Worm (Caenorhabditis elegans) whole organism, L4 larva: ENCODE measurements around the gene R05A10.7.

Source experiments
- D1046.2 ChIP-seq: fragments of 200-800 bp; sonication (Bioruptor generic); IDR thresholded peaks from 2 replicates; pipeline ENCODE4 v1.3.6; 2022; ENCODE audit warnings: missing genetic modification characterization, missing compliant biosample characterization
- F10B5.3 ChIP-seq: sonication (generic microtip); optimal IDR thresholded peaks from 2 replicates; lab custom pipeline; 2016; ENCODE audit warnings: mild to moderate bottlenecking, missing genetic modification characterization, missing compliant biosample characterization
- T20F7.1 ChIP-seq: fragments of 200-800 bp; sonication (Bioruptor generic); optimal IDR thresholded peaks from 2 replicates; lab custom pipeline; 2018; ENCODE audit warnings: mild to moderate bottlenecking, missing genetic modification characterization, missing compliant biosample characterization
- Y48G9A.11 ChIP-seq: fragments of 200-800 bp; sonication (Bioruptor generic); IDR thresholded peaks from 2 replicates; pipeline ENCODE4 v1.3.6; 2022; ENCODE audit warnings: missing genetic modification reagents, missing genetic modification characterization, missing compliant biosample characterization
- Y5F2A.4 ChIP-seq: fragments of 200-800 bp; sonication (Bioruptor generic); optimal IDR thresholded peaks from 2 replicates; lab custom pipeline; 2018; ENCODE audit warnings: mild to moderate bottlenecking, missing genetic modification characterization, missing compliant biosample characterization
- Y75B8A.6 ChIP-seq: fragments of 200-800 bp; sonication (Bioruptor generic); IDR thresholded peaks from 2 replicates; pipeline ENCODE4 v1.3.6; 2022; ENCODE audit warnings: missing genetic modification reagents, missing genetic modification characterization, missing compliant biosample characterization
- ZK546.5 ChIP-seq, 2 experiments: sonication (generic microtip); optimal IDR thresholded peaks; 2 replicates each; lab custom pipeline; 2017; ENCODE audit warnings: missing biosample characterization in 2 of 2, missing genetic modification characterization in 2 of 2
- aha-1 ChIP-seq: fragments of 150-350 bp; peaks from one replicate; lab custom pipeline; 2014; ENCODE audit warnings: missing biosample characterization, missing genetic modification characterization
- ama-1 ChIP-seq: fragments of 150-350 bp; optimal IDR thresholded peaks from 2 replicates; lab custom pipeline; 2014; ENCODE audit warnings: inconsistent platforms, mixed read lengths
- ceh-32 ChIP-seq: sonication (generic microtip); optimal IDR thresholded peaks from 2 replicates; lab custom pipeline; 2016; ENCODE audit warnings: mild to moderate bottlenecking, missing genetic modification characterization, missing compliant biosample characterization; ENCODE audit not compliant: poor library complexity
- ceh-44 ChIP-seq: fragments of 200-800 bp; sonication (Bioruptor generic); IDR thresholded peaks from 2 replicates; pipeline ENCODE4 v1.3.6; 2022; ENCODE audit warnings: missing genetic modification reagents, missing genetic modification characterization, missing compliant biosample characterization
- ceh-62 ChIP-seq: sonication (generic microtip); optimal IDR thresholded peaks from 2 replicates; lab custom pipeline; 2017; ENCODE audit warnings: missing biosample characterization, missing genetic modification characterization
- ces-1 ChIP-seq: fragments of 150-350 bp; sonication (generic microtip); optimal IDR thresholded peaks from 4 replicates; lab custom pipeline; 2014; ENCODE audit warnings: missing biosample characterization, missing genetic modification reagents, missing genetic modification characterization
- daf-12 ChIP-seq: fragments of 150-350 bp; optimal IDR thresholded peaks from 2 replicates; lab custom pipeline; 2014; ENCODE audit warnings: missing biosample characterization, missing genetic modification reagents, missing genetic modification characterization
- dmd-9 ChIP-seq: fragments of 200-800 bp; sonication (Bioruptor generic); IDR thresholded peaks from 2 replicates; pipeline ENCODE4 v1.3.6; 2022; ENCODE audit warnings: missing genetic modification reagents, missing genetic modification characterization, missing compliant biosample characterization
- dpl-1 ChIP-seq: fragments of 150-350 bp; optimal IDR thresholded peaks from 2 replicates; lab custom pipeline; 2014; ENCODE audit warnings: missing biosample characterization, missing genetic modification reagents, missing genetic modification characterization
- egl-27 ChIP-seq: sonication (generic microtip); optimal IDR thresholded peaks from 3 replicates; lab custom pipeline; 2017; ENCODE audit warnings: missing biosample characterization, missing genetic modification reagents, missing genetic modification characterization
- fkh-10 ChIP-seq: fragments of 150-350 bp; optimal IDR thresholded peaks from 2 replicates; lab custom pipeline; 2014; ENCODE audit warnings: missing biosample characterization, missing genetic modification reagents, missing genetic modification characterization
- fos-1 ChIP-seq: fragments of 150-350 bp; optimal IDR thresholded peaks from 2 replicates; lab custom pipeline; 2014; ENCODE audit warnings: missing biosample characterization, missing genetic modification characterization
- hif-1 ChIP-seq, 2 experiments: sonication (generic microtip); optimal IDR thresholded peaks; 2 replicates each; lab custom pipeline; 2016 to 2017; ENCODE audit warnings: missing compliant biosample characterization in 2 of 2, missing genetic modification characterization in 2 of 2, missing genetic modification reagents in 2 of 2, missing genotype in 2 of 2, mild to moderate bottlenecking in 1 of 2
- hlh-11 ChIP-seq: fragments of 200-800 bp; sonication (Bioruptor generic); optimal IDR thresholded peaks from 2 replicates; lab custom pipeline; 2018; ENCODE audit warnings: mild to moderate bottlenecking, missing genetic modification characterization, missing compliant biosample characterization
- hlh-30 ChIP-seq: sonication (generic microtip); optimal IDR thresholded peaks from 2 replicates; lab custom pipeline; 2017; ENCODE audit warnings: antibody characterized with exemption, mild to moderate bottlenecking, missing genetic modification characterization, missing compliant biosample characterization; ENCODE audit not compliant: insufficient read depth
- hmg-1.1 ChIP-seq: fragments of 200-800 bp; sonication (Bioruptor generic); IDR thresholded peaks from 2 replicates; pipeline ENCODE4 v1.3.6; 2022; ENCODE audit warnings: missing genetic modification reagents, missing genetic modification characterization, missing compliant biosample characterization
- lim-7 ChIP-seq: fragments of 200-800 bp; sonication (Bioruptor generic); IDR thresholded peaks from 2 replicates; pipeline ENCODE4 v1.3.6; 2022; ENCODE audit warnings: missing genetic modification characterization, missing compliant biosample characterization
- lin-13 ChIP-seq: fragments of 150-350 bp; optimal IDR thresholded peaks from 2 replicates; lab custom pipeline; 2014; ENCODE audit warnings: missing biosample characterization, missing genetic modification reagents, missing genetic modification characterization
- lin-15B ChIP-seq: fragments of 150-350 bp; sonication (generic microtip); optimal IDR thresholded peaks from 3 replicates; lab custom pipeline; 2014; ENCODE audit warnings: missing biosample characterization, missing genetic modification characterization
- lin-29 ChIP-seq: fragments of 200-800 bp; sonication (Bioruptor generic); IDR thresholded peaks from 2 replicates; pipeline ENCODE4 v1.3.6; 2022; ENCODE audit warnings: missing genetic modification reagents, missing genetic modification characterization, missing compliant biosample characterization
- lin-39 ChIP-seq: fragments of 150-350 bp; optimal IDR thresholded peaks from 2 replicates; lab custom pipeline; 2014; ENCODE audit warnings: missing biosample characterization, missing genetic modification reagents, missing genetic modification characterization
- lir-3 ChIP-seq: sonication (generic microtip); optimal IDR thresholded peaks from 2 replicates; lab custom pipeline; 2016; ENCODE audit warnings: mild to moderate bottlenecking, missing genetic modification characterization, missing compliant biosample characterization
- mdl-1 ChIP-seq, 2 experiments: fragments of 150-350 bp in 1 of 2; sonication (generic microtip) in 1 of 2; optimal IDR thresholded peaks; 2 replicates each; lab custom pipeline; 2014 to 2017; ENCODE audit warnings: missing biosample characterization in 2 of 2, missing genetic modification characterization in 2 of 2
- mdt-29 ChIP-seq: fragments of 200-800 bp; sonication (Bioruptor generic); IDR thresholded peaks from 2 replicates; pipeline ENCODE4 v1.3.6; 2022; ENCODE audit warnings: missing genetic modification reagents, missing genetic modification characterization, missing compliant biosample characterization
- mxl-2 ChIP-seq: fragments of 200-800 bp; sonication (Bioruptor generic); conservative IDR thresholded peaks from 2 replicates; pipeline ENCODE4 v1.3.6; 2022; ENCODE audit warnings: missing genetic modification reagents, missing genetic modification characterization, missing compliant biosample characterization
- nhr-11 ChIP-seq: fragments of 150-350 bp; optimal IDR thresholded peaks from 2 replicates; lab custom pipeline; 2014; ENCODE audit warnings: missing biosample characterization, missing genetic modification characterization
- nhr-25 ChIP-seq: sonication (generic microtip); optimal IDR thresholded peaks from 2 replicates; lab custom pipeline; 2017; ENCODE audit warnings: missing genetic modification characterization, mild to moderate bottlenecking, missing compliant biosample characterization, antibody characterized with exemption, moderate library complexity, borderline replicate concordance; ENCODE audit not compliant: insufficient read depth
- nhr-42 ChIP-seq: fragments of 200-800 bp; sonication (Bioruptor generic); IDR thresholded peaks from 2 replicates; pipeline ENCODE4 v1.3.6; 2022; ENCODE audit warnings: missing genetic modification characterization, missing compliant biosample characterization
- nhr-77 ChIP-seq: fragments of 150-350 bp; optimal IDR thresholded peaks from 2 replicates; lab custom pipeline; 2014; ENCODE audit warnings: missing biosample characterization, missing genetic modification characterization
- rbr-2 ChIP-seq: sonication (generic microtip); optimal IDR thresholded peaks from 2 replicates; lab custom pipeline; 2016; ENCODE audit warnings: missing genotype, missing genetic modification characterization, missing compliant biosample characterization
- sdz-12 ChIP-seq: fragments of 200-800 bp; sonication (Bioruptor generic); optimal IDR thresholded peaks from 2 replicates; lab custom pipeline; 2018; ENCODE audit warnings: mild to moderate bottlenecking, missing genetic modification characterization, missing compliant biosample characterization
- skn-1 ChIP-seq: fragments of 150-350 bp; optimal IDR thresholded peaks from 2 replicates; lab custom pipeline; 2014; ENCODE audit warnings: missing biosample characterization, missing genetic modification characterization
- snpc-1.2 ChIP-seq: fragments of 200-800 bp; sonication (Bioruptor generic); IDR thresholded peaks from 2 replicates; pipeline ENCODE4 v1.3.6; 2022; ENCODE audit warnings: missing genetic modification reagents, missing genetic modification characterization, missing compliant biosample characterization
- spr-1 ChIP-seq: sonication (generic microtip); optimal IDR thresholded peaks from 2 replicates; lab custom pipeline; 2016; ENCODE audit warnings: mild to moderate bottlenecking, missing genetic modification characterization, missing compliant biosample characterization
- unc-62 ChIP-seq, 3 experiments: fragments of 150-350 bp in 1 of 3; sonication (generic microtip); optimal IDR thresholded peaks in 2 of 3; peaks in 1 of 3; 1 replicate in 1 of 3; 2 replicates in 2 of 3; lab custom pipeline; 2014 to 2017; ENCODE audit warnings: missing biosample characterization in 3 of 3, missing genetic modification characterization in 3 of 3, missing genetic modification reagents in 3 of 3, missing genotype in 1 of 3
- zag-1 ChIP-seq: fragments of 150-350 bp; optimal IDR thresholded peaks from 2 replicates; lab custom pipeline; 2014; ENCODE audit warnings: missing biosample characterization, missing genetic modification characterization
- ztf-7 ChIP-seq: fragments of 150-350 bp; optimal IDR thresholded peaks from 2 replicates; lab custom pipeline; 2014; ENCODE audit warnings: missing biosample characterization, missing genetic modification characterization

The R05A10.7 gene

DNA sequence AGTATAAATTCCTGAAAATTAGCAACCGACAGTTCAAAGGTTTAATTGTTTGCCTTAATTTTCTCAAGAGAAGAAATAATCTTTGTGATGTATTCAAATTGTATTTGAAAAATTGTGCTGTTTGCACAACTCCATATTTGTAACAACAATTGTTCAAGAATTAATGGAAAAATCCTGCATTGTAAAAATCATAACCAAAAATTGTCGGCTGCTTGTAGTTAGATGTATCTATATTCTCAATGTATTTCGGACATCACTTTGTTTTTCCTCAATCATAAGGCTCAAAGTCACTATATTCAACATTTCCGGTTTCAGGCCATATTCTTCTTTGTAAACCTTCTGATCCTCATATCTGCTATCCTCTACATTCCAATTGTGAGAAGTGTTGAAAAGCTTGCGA, 19.6 kb downstream of the R05A10.7 start:
- TF ChIP-seq snpc-1.2 (peak; percentile 70), hmg-1.1 (no peak), zag-1 (no peak)

DNA sequence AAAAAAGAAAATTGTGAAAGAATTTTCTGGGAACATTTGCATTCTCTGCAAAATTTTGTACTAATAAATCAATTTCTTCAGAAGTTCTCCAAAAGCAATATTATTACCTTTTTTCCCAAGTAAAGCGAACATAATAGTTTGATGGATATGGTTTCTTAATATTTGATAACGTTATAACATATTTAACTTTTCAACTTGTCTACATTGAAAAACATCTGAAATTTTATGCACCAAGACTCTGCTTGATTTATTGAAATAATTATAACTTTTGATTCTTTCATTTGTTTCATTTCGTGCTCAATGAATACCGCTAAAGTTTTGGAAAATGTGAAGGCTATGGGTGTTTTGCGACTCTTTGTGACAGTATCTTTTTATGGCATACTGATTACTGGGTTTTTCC, 25.6 kb downstream of the R05A10.7 start, which contains the start of gene srz-31:
Gene srz-31, plus strand, starts transcription at position 301 of the 400 bp plus-strand sequence.
- TF ChIP-seq hlh-30 (tag; lab: Kevin White, UChicago) (no peak), skn-1 (tag; lab: Kevin White, UChicago) (no peak), Y5F2A.4 (GFP tag; lab: Kevin White, UChicago) (no peak), D1046.2 (GFP tag; lab: Robert Waterston, UW) (no peak), F10B5.3 (tag; lab: Kevin White, UChicago) (no peak), fkh-10 (GFP tag; lab: Kevin White, UChicago) (no peak), rbr-2 (tag; lab: Kevin White, UChicago) (no peak), ces-1 (GFP tag; lab: Kevin White, UChicago) (no peak), ama-1 (lab: Kevin White, UChicago) (no peak), egl-27 (tag; lab: Kevin White, UChicago) (no peak), daf-12 (no peak), lin-13 (GFP tag; lab: Kevin White, UChicago) (no peak)

DNA sequence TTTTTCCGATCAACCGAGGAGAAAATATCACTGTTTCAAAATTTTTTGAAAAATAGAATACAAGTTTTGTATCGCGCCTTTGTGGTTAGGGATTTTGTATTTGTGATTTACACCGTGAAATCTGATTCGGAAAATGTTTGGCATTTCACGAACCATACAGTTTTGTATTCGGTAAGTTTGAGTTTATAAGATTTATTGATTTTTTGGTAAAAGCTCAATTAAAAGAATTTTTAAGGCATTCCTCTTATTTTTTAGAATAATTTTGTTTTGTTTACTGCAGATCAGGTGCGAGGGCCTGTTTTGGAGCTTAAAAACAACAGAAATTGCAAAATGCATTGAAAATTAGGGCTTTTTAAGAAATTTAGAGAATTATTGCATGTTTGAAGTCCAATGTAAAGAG, 29.3 kb downstream of the R05A10.7 start:
- peak; percentile 92 for TF ChIP-seq aha-1 (tag; lab: Kevin White, UChicago)
- TF ChIP-seq mxl-2 (GFP tag; lab: Robert Waterston, UW) = no peak
- TF ChIP-seq lin-29 (GFP tag; lab: Robert Waterston, UW) = no peak
- TF ChIP-seq mdl-1 (tag; optimal IDR thresholded peaks at IDR 0.05; lab: Kevin White, UChicago) = no peak

DNA sequence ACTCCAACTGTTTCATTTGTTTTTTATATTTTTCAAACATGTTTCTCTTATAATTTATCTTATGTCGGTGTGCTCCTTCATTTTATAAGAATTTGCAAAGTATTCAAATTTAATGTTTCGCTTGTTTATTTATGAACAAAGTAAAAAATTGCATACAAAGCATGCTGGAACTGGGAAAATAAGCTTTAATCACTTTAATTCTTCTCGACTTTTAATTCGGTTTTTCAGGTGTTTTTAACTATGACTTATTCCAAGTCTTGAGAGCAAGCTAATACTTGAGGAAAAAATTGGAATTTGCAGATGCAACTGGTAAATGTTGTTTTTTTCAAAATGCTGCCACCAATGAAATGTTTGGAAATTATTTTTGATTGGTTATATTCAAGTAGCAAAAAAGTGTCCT, 30.9 kb downstream of the R05A10.7 start, which contains the start of gene srz-59:
Gene srz-59, plus strand, starts transcription at position 301 of the 400 bp plus-strand sequence.
- TF ChIP-seq ces-1 (GFP tag; lab: Kevin White, UChicago) (no peak), lin-39 (tag; lab: Kevin White, UChicago) (no peak), mdl-1 (tag; optimal IDR thresholded peaks at IDR 0.05; lab: Kevin White, UChicago) (no peak), hif-1 (tag; optimal IDR thresholded peaks at IDR 0.05; lab: Kevin White, UChicago) (no peak), nhr-25 (tag; lab: Kevin White, UChicago) (no peak), ZK546.5 (tag; optimal IDR thresholded peaks at IDR 0.05; lab: Kevin White, UChicago) (no peak), fos-1 (tag; lab: Kevin White, UChicago) (no peak), ztf-7 (tag; lab: Kevin White, UChicago) (no peak), lin-29 (GFP tag; lab: Robert Waterston, UW) (no peak), nhr-42 (GFP tag; lab: Robert Waterston, UW) (no peak), ceh-62 (tag; lab: Kevin White, UChicago) (no peak), snpc-1.2 (no peak), T20F7.1 (no peak), rbr-2 (tag; lab: Kevin White, UChicago) (no peak), lir-3 (tag; lab: Kevin White, UChicago) (no peak), nhr-11 (tag; lab: Kevin White, UChicago) (no peak), ceh-44 (GFP tag; lab: Robert Waterston, UW) (no peak), lin-15B (tag; lab: Kevin White, UChicago) (no peak), dpl-1 (GFP tag; lab: Kevin White, UChicago) (no peak), mdt-29 (GFP tag; lab: Robert Waterston, UW) (no peak)

DNA sequence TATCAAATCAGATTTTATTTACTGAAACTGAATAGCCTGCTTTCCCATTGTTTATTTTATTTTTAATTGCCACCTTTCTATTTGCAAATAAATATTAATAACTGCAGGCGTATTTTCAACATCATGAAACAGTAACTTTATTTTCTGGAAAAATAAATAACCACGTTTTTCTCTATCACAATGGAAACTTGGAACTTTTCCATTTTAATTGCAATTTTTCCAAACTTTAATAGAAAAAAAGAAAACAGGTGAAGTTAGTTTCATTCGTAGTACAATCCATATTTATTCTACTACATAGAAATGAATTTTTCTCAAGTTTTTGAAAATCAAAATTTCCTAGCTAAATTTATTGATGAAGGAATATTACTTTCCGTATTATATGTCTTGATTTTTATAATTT, 33.6 kb downstream of the R05A10.7 start, which contains the start of gene srz-42:
Gene srz-42, plus strand, starts transcription at position 301 of the 400 bp plus-strand sequence.
- TF ChIP-seq lim-7 (GFP tag; lab: Robert Waterston, UW) (no peak), snpc-1.2 (no peak), unc-62 (GFP tag; optimal IDR thresholded peaks at IDR 0.05 in 1 of 2; lab: Kevin White, UChicago) (no peak), unc-62 (tag; optimal IDR thresholded peaks at IDR 0.05; lab: Kevin White, UChicago) (no peak), sdz-12 (no peak), spr-1 (tag; lab: Kevin White, UChicago) (no peak), Y75B8A.6 (no peak), Y48G9A.11 (no peak), dmd-9 (no peak), hmg-1.1 (no peak), hlh-11 (tag; lab: Kevin White, UChicago) (no peak), daf-12 (no peak), lin-15B (tag; lab: Kevin White, UChicago) (no peak), nhr-77 (no peak), ceh-32 (tag; lab: Kevin White, UChicago) (no peak)
